Fruit fly (Drosophila melanogaster) whole organism, prepupa: ENCODE results near the gene CG31957.

Experiments
- Blimp-1 ChIP-seq: fragments of 200-800 bp; sonication (Bioruptor generic); optimal IDR thresholded peaks from 3 replicates; lab custom pipeline; 2017; ENCODE audit warnings: missing biosample characterization, missing genetic modification characterization, mild to moderate bottlenecking, moderate library complexity, missing genetic modification reagents
- CG3032 ChIP-seq: fragments of 200-800 bp; optimal IDR thresholded peaks from 2 replicates; lab custom pipeline; 2019; ENCODE audit warnings: missing biosample characterization, mild to moderate bottlenecking, missing genetic modification characterization, moderate library complexity
- CG31627 ChIP-seq: fragments of 200-800 bp; sonication (Bioruptor generic); optimal IDR thresholded peaks from 3 replicates; lab custom pipeline; 2016; ENCODE audit warnings: missing biosample characterization, missing genetic modification characterization
- CG32006 ChIP-seq: fragments of 200-800 bp; sonication (Bioruptor generic); optimal IDR thresholded peaks from 3 replicates; lab custom pipeline; 2017; ENCODE audit warnings: missing biosample characterization, mild to moderate bottlenecking, missing genetic modification characterization
- CG34406 ChIP-seq: fragments of 200-800 bp; sonication (Bioruptor generic); optimal IDR thresholded peaks from 3 replicates; lab custom pipeline; 2016; ENCODE audit warnings: missing biosample characterization, missing genetic modification characterization
- CG4318 ChIP-seq: fragments of 200-800 bp; sonication (Bioruptor generic); optimal IDR thresholded peaks from 3 replicates; lab custom pipeline; 2017; ENCODE audit warnings: missing biosample characterization, mild to moderate bottlenecking, missing genetic modification characterization
- CG6163 ChIP-seq: fragments of 200-800 bp; sonication (Bioruptor generic); IDR thresholded peaks from 3 replicates; pipeline ENCODE4 v1.3.6; 2022; ENCODE audit warnings: missing biosample characterization, missing genetic modification characterization
- CG6792 ChIP-seq: fragments of 200-800 bp; sonication (Bioruptor generic); optimal IDR thresholded peaks from 3 replicates; lab custom pipeline; 2016; ENCODE audit warnings: missing biosample characterization, missing genetic modification characterization
- CG6808 ChIP-seq: fragments of 200-800 bp; sonication (Bioruptor generic); optimal IDR thresholded peaks from 3 replicates; lab custom pipeline; 2017; ENCODE audit warnings: missing biosample characterization, missing genetic modification characterization, mild to moderate bottlenecking, moderate library complexity, missing genetic modification reagents
- Ets21C ChIP-seq: fragments of 200-800 bp; sonication (Bioruptor generic); optimal IDR thresholded peaks from 3 replicates; lab custom pipeline; 2016; ENCODE audit warnings: missing biosample characterization, missing genetic modification characterization
- Ets96B ChIP-seq: fragments of 200-800 bp; optimal IDR thresholded peaks from 2 replicates; lab custom pipeline; 2019; ENCODE audit warnings: missing biosample characterization, mild to moderate bottlenecking, missing genetic modification characterization, moderate library complexity
- Gug ChIP-seq: fragments of 200-800 bp; sonication (Bioruptor generic); IDR thresholded peaks from 2 replicates; pipeline ENCODE4 v1.3.6; 2022; ENCODE audit warnings: missing biosample characterization, missing genetic modification characterization
- Hr38 ChIP-seq: sonication (Bioruptor generic); optimal IDR thresholded peaks from 2 replicates; lab custom pipeline; 2016; ENCODE audit warnings: missing biosample characterization, missing genetic modification characterization
- OdsH ChIP-seq: fragments of 200-800 bp; sonication (Bioruptor generic); optimal IDR thresholded peaks from 3 replicates; lab custom pipeline; 2016; ENCODE audit warnings: missing biosample characterization, missing genetic modification characterization
- Sox15 ChIP-seq: fragments of 200-800 bp; sonication (Bioruptor generic); optimal IDR thresholded peaks from 3 replicates; lab custom pipeline; 2016; ENCODE audit warnings: missing biosample characterization, missing genetic modification characterization
- achi ChIP-seq: fragments of 200-800 bp; sonication (Bioruptor generic); optimal IDR thresholded peaks from 3 replicates; lab custom pipeline; 2016; ENCODE audit warnings: missing biosample characterization, missing genetic modification characterization
- fd59A ChIP-seq: fragments of 200-800 bp; sonication (Bioruptor generic); optimal IDR thresholded peaks from 2 replicates; lab custom pipeline; 2017; ENCODE audit warnings: missing biosample characterization, mild to moderate bottlenecking, missing genetic modification characterization, missing genetic modification reagents
- pdm3 ChIP-seq: fragments of 200-800 bp; sonication (Bioruptor generic); optimal IDR thresholded peaks from 3 replicates; lab custom pipeline; 2016; ENCODE audit warnings: missing biosample characterization, missing genetic modification characterization
- spab ChIP-seq: fragments of 200-800 bp; sonication (Bioruptor generic); optimal IDR thresholded peaks from 2 replicates; lab custom pipeline; 2017; ENCODE audit warnings: missing biosample characterization, mild to moderate bottlenecking, missing genetic modification characterization, missing genetic modification reagents
- ss ChIP-seq, 2 experiments: fragments of 200-800 bp; sonication (Bioruptor generic); optimal IDR thresholded peaks; 2 replicates in 1 of 2; 3 replicates in 1 of 2; lab custom pipeline; 2017 to 2018; ENCODE audit warnings: mild to moderate bottlenecking in 2 of 2, missing biosample characterization in 2 of 2, missing genetic modification characterization in 2 of 2, moderate library complexity in 1 of 2
- vri ChIP-seq: fragments of 200-800 bp; sonication (Bioruptor generic); optimal IDR thresholded peaks from 3 replicates; lab custom pipeline; 2016; ENCODE audit warnings: missing biosample characterization, mild to moderate bottlenecking, missing genetic modification characterization

CG31957 gene

DNA sequence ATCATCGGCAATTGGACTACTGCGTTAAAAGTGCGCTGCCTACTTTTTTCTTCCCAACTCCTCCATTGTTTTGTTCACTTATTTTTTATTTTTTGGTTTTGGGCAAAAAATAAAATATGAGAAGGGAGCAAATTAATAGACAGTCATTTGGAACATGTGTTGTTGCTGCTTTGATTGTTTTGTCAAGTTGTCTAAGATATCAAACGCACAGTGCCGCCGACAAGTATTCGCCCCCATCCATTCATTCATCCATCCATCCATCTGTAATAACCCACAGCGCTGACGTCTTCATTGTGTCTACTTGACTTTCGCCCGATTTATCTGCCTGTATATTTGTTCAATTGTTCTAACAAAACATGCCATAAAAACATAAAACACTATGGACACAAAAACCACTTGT is 48.4 kb downstream of the CG31957 start:
- TF ChIP-seq CG34406 (GFP tag; lab: Kevin White, UChicago) (no peak), Blimp-1 (GFP tag; lab: Kevin White, UChicago) (no peak), pdm3 (GFP tag; lab: Kevin White, UChicago) (no peak), spab (GFP tag; lab: Kevin White, UChicago) (no peak), CG6808 (GFP tag; lab: Kevin White, UChicago) (no peak), CG4318 (GFP tag; lab: Kevin White, UChicago) (no peak), ss (GFP tag; optimal IDR thresholded peaks at IDR 0.05; lab: Kevin White, UChicago) (no peak), Ets96B (tag; lab: Kevin White, UChicago) (no peak), Sox15 (GFP tag; lab: Kevin White, UChicago) (no peak), fd59A (no peak), CG31627 (GFP tag; lab: Kevin White, UChicago) (no peak), CG32006 (GFP tag; lab: Kevin White, UChicago) (no peak), Ets21C (no peak), CG6163 (GFP tag; lab: Robert Waterston, UW) (no peak), Hr38 (GFP tag; lab: Kevin White, UChicago) (no peak), achi (no peak), vri (GFP tag; lab: Kevin White, UChicago) (no peak), OdsH (GFP tag; lab: Kevin White, UChicago) (no peak), Gug (GFP tag; lab: Robert Waterston, UW) (no peak)

DNA sequence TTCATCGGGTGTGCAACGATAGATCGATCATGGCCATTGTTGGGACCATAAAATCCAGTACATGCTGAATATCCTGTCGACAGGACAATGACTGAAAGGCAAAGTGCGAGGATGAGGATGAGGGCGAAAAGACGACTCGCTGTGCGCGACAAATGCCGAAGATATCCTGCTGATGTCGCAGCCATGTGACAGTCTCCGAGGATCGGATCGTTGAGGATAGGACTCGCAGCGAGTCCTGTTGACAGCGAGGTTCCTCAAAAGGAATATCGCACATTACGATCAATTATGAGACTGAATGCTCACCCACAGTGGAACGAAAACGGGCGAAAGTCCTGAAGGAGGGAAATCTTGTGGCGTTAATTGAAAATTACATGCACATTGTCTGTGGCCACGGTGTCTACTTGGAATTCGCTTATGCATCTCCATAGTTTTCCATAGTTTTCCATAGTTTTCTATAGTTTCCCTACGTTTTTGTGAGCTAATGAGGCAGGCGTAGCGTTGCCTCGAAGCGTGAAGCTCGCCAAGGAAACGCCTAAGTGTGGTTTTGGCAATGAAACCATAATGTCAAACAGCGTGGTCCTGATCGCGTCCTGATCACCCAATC is 49.7 kb downstream of the CG31957 start:
- TF ChIP-seq CG6792 (GFP tag; lab: Kevin White, UChicago) = no peak
- TF ChIP-seq fd59A = no peak
- TF ChIP-seq Gug (GFP tag; lab: Robert Waterston, UW) = no peak
- no peak for TF ChIP-seq CG6808 (GFP tag; lab: Kevin White, UChicago)
- TF ChIP-seq pdm3 (GFP tag; lab: Kevin White, UChicago) = no peak
- TF ChIP-seq CG3032 (tag; lab: Kevin White, UChicago) = no peak
- TF ChIP-seq achi = no peak
